Fruit fly (Drosophila melanogaster): Measurements from ENCODE around the gene CG43248.

DNA sequence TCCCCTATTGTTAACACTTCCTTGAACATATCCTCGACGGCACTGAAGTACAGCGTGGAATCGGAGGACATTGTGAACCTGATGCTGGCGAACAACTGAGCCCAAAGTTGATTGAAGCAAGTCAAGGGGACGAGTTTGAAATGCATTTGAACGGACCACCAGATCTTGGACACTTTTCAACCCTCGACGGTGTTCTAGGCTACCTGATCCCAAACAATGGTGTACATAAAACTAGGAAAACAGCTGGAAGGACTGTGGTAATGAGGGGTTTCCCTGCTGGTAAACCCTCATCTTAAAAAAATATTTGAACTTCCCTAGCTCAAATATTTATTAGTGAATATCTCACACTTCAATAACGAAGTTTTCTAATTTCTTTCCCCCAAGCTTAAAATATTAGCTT lies 14.3 kb downstream of the CG43248 start, which contains the start of gene CG13454:
- TF ChIP-seq EcR (GFP tag; optimal IDR thresholded peaks at IDR 0.05) (no peak), usp (GFP tag; optimal IDR thresholded peaks at IDR 0.05) (no peak), pan (optimal IDR thresholded peaks at IDR 0.05) (no peak), CG8478 (optimal IDR thresholded peaks at IDR 0.05) (no peak), psq (optimal IDR thresholded peaks at IDR 0.05) (no peak)
